Fruit fly (Drosophila melanogaster) whole organism, embryonic: Measurements from ENCODE around the gene CG6126.

ENCODE experiments used
- Atf6 ChIP-seq: fragments of 200-800 bp; sonication (Bioruptor generic); IDR thresholded peaks from 2 replicates; pipeline ENCODE4 v1.3.6; 2022; ENCODE audit warnings: missing biosample characterization, missing genetic modification characterization
- CG10267 ChIP-seq: fragments of 200-800 bp; sonication (Bioruptor generic); optimal IDR thresholded peaks from 2 replicates; lab custom pipeline; 2018; ENCODE audit warnings: missing biosample characterization, mild to moderate bottlenecking, missing genetic modification characterization, moderate library complexity
- CG10274 ChIP-seq: fragments of 200-800 bp; sonication (Bioruptor generic); optimal IDR thresholded peaks from 3 replicates; lab custom pipeline; 2017; ENCODE audit warnings: missing biosample characterization, mild to moderate bottlenecking, missing genetic modification characterization
- CG10462 ChIP-seq: fragments of 200-800 bp; sonication (Bioruptor generic); optimal IDR thresholded peaks from 2 replicates; lab custom pipeline; 2016; ENCODE audit warnings: missing biosample characterization, missing genetic modification characterization
- CG10565 ChIP-seq: fragments of 200-800 bp; sonication (Bioruptor generic); optimal IDR thresholded peaks from 3 replicates; lab custom pipeline; 2016; ENCODE audit warnings: missing biosample characterization, mild to moderate bottlenecking, missing genetic modification characterization
- CG11398 ChIP-seq: fragments of 200-800 bp; sonication (Bioruptor generic); optimal IDR thresholded peaks from 2 replicates; lab custom pipeline; 2016; ENCODE audit warnings: missing biosample characterization, missing genetic modification characterization
- CG11695 ChIP-seq: fragments of 200-800 bp; sonication (Bioruptor generic); IDR thresholded peaks from 3 replicates; pipeline ENCODE4 v1.3.6; 2022; ENCODE audit warnings: missing biosample characterization, missing genetic modification characterization
- CG12219 ChIP-seq: fragments of 200-800 bp; sonication (Bioruptor generic); optimal IDR thresholded peaks from 3 replicates; lab custom pipeline; 2018; ENCODE audit warnings: missing biosample characterization, mild to moderate bottlenecking, missing genetic modification characterization
- CG12769 ChIP-seq: fragments of 200-800 bp; sonication (Bioruptor generic); optimal IDR thresholded peaks from 2 replicates; lab custom pipeline; 2019; ENCODE audit warnings: missing biosample characterization, mild to moderate bottlenecking, missing genetic modification characterization, moderate library complexity
- CG13123 ChIP-seq: fragments of 200-800 bp; sonication (Bioruptor generic); optimal IDR thresholded peaks from 2 replicates; lab custom pipeline; 2016; ENCODE audit warnings: missing biosample characterization, missing genetic modification characterization
- CG15269 ChIP-seq: fragments of 200-800 bp; sonication (Bioruptor generic); optimal IDR thresholded peaks from 2 replicates; lab custom pipeline; 2018; ENCODE audit warnings: missing biosample characterization, mild to moderate bottlenecking, missing genetic modification characterization, moderate library complexity
- CG1602 ChIP-seq: fragments of 200-800 bp; sonication (Bioruptor generic); optimal IDR thresholded peaks from 3 replicates; lab custom pipeline; 2016; ENCODE audit warnings: missing biosample characterization, missing genetic modification characterization
- CG16815 ChIP-seq: fragments of 200-800 bp; sonication (Bioruptor generic); optimal IDR thresholded peaks from 3 replicates; lab custom pipeline; 2017; ENCODE audit warnings: missing biosample characterization, mild to moderate bottlenecking, missing genetic modification characterization
- CG17612 ChIP-seq: fragments of 200-800 bp; sonication (Bioruptor generic); IDR thresholded peaks from 2 replicates; pipeline ENCODE4 v1.3.6; 2022; ENCODE audit warnings: missing biosample characterization, missing genetic modification characterization
- CG18619 ChIP-seq: fragments of 200-800 bp; sonication (Bioruptor generic); optimal IDR thresholded peaks from 3 replicates; lab custom pipeline; 2017; ENCODE audit warnings: missing biosample characterization, mild to moderate bottlenecking, missing genetic modification characterization
- CG2199 ChIP-seq: fragments of 200-800 bp; sonication (Bioruptor generic); IDR thresholded peaks from 3 replicates; pipeline ENCODE4 v1.3.6; 2022; ENCODE audit warnings: missing biosample characterization, missing genetic modification characterization
- CG2875 ChIP-seq: fragments of 200-800 bp; sonication (Bioruptor generic); optimal IDR thresholded peaks from 2 replicates; lab custom pipeline; 2017; ENCODE audit warnings: missing biosample characterization, mild to moderate bottlenecking, missing genetic modification characterization, missing genetic modification reagents
- CG2889 ChIP-seq: fragments of 200-800 bp; sonication (Bioruptor generic); IDR thresholded peaks from 3 replicates; pipeline ENCODE4 v1.3.6; 2022; ENCODE audit warnings: missing biosample characterization, missing genetic modification characterization
- CG30431 ChIP-seq: fragments of 200-800 bp; sonication (Bioruptor generic); optimal IDR thresholded peaks from 2 replicates; lab custom pipeline; 2017; ENCODE audit warnings: missing biosample characterization, missing genetic modification characterization
- CG31224 ChIP-seq: fragments of 200-800 bp; sonication (Bioruptor generic); IDR thresholded peaks from 2 replicates; pipeline ENCODE4 v1.3.6; 2022; ENCODE audit warnings: missing biosample characterization, missing genetic modification characterization
- CG32772 ChIP-seq: fragments of 200-800 bp; sonication (Bioruptor generic); IDR thresholded peaks from 2 replicates; pipeline ENCODE4 v1.3.6; 2022; ENCODE audit warnings: missing biosample characterization, missing genetic modification characterization
- CG3281 ChIP-seq: fragments of 200-800 bp; sonication (Bioruptor generic); optimal IDR thresholded peaks from 3 replicates; lab custom pipeline; 2017; ENCODE audit warnings: missing biosample characterization, mild to moderate bottlenecking, missing genetic modification characterization
- CG42726 ChIP-seq: fragments of 200-800 bp; sonication (Bioruptor generic); IDR thresholded peaks from 2 replicates; pipeline ENCODE4 v1.3.6; 2022; ENCODE audit warnings: missing biosample characterization, missing genetic modification characterization; ENCODE audit not compliant: partially characterized antibody
- CG43689 ChIP-seq: fragments of 200-800 bp; sonication (Bioruptor generic); IDR thresholded peaks from 2 replicates; pipeline ENCODE4 v1.3.6; 2022; ENCODE audit warnings: missing biosample characterization, missing genetic modification characterization
- CG4730 ChIP-seq: fragments of 200-800 bp; sonication (Bioruptor generic); IDR thresholded peaks from 2 replicates; pipeline ENCODE4 v1.3.6; 2022; ENCODE audit warnings: missing biosample characterization, missing genetic modification characterization
- CG9817 ChIP-seq: fragments of 200-800 bp; sonication (Bioruptor generic); optimal IDR thresholded peaks from 2 replicates; lab custom pipeline; 2018; ENCODE audit warnings: missing biosample characterization, mild to moderate bottlenecking, missing genetic modification characterization, moderate library complexity
- CTCF ChIP-seq: fragments of 200-800 bp; sonication (Bioruptor generic); optimal IDR thresholded peaks from 2 replicates; lab custom pipeline; 2017; ENCODE audit warnings: missing biosample characterization, mild to moderate bottlenecking, missing genetic modification characterization, moderate library complexity
- D19A ChIP-seq: fragments of 200-800 bp; optimal IDR thresholded peaks from 3 replicates; lab custom pipeline; 2019; ENCODE audit warnings: missing biosample characterization, mild to moderate bottlenecking, missing genetic modification characterization, moderate library complexity
- H2.0 ChIP-seq: fragments of 200-800 bp; sonication (Bioruptor generic); IDR thresholded peaks from 2 replicates; pipeline ENCODE4 v1.3.6; 2022; ENCODE audit warnings: missing biosample characterization, missing genetic modification characterization
- HLH54F ChIP-seq: fragments of 200-800 bp; sonication (Bioruptor generic); optimal IDR thresholded peaks from 3 replicates; lab custom pipeline; 2016; ENCODE audit warnings: missing biosample characterization, missing genetic modification characterization
- Hand ChIP-seq: fragments of 200-800 bp; sonication (Bioruptor generic); optimal IDR thresholded peaks from 2 replicates; lab custom pipeline; 2017; ENCODE audit warnings: mild to moderate bottlenecking, missing biosample characterization, missing genetic modification reagents, missing genetic modification characterization
- Kr ChIP-seq: fragments of 200-800 bp; sonication (Bioruptor generic); optimal IDR thresholded peaks from 2 replicates; lab custom pipeline; 2017; ENCODE audit warnings: missing biosample characterization, mild to moderate bottlenecking, missing genetic modification characterization
- Lhr ChIP-seq: fragments of 200-800 bp; sonication (Bioruptor generic); optimal IDR thresholded peaks from 3 replicates; lab custom pipeline; 2017; ENCODE audit warnings: mild to moderate bottlenecking, missing biosample characterization, missing genetic modification reagents, missing genetic modification characterization
- Mad ChIP-seq: fragments of 200-800 bp; sonication (Bioruptor generic); optimal IDR thresholded peaks from 2 replicates; lab custom pipeline; 2016; ENCODE audit warnings: missing biosample characterization, missing genetic modification characterization
- Med ChIP-seq: fragments of 200-800 bp; sonication (Bioruptor generic); peaks from one replicate; lab custom pipeline; 2016; ENCODE audit warnings: missing biosample characterization, missing genetic modification characterization, mild to moderate bottlenecking, inconsistent platforms, moderate library complexity
- Neu2 ChIP-seq: fragments of 200-800 bp; sonication (Bioruptor generic); optimal IDR thresholded peaks from 3 replicates; lab custom pipeline; 2016; ENCODE audit warnings: missing biosample characterization, missing genetic modification characterization, borderline replicate concordance
- Nf-YB ChIP-seq: fragments of 200-800 bp; sonication (Bioruptor generic); optimal IDR thresholded peaks from 3 replicates; lab custom pipeline; 2019; ENCODE audit warnings: missing biosample characterization, mild to moderate bottlenecking, missing genetic modification characterization, moderate library complexity
- Pdp1 ChIP-seq, 2 experiments: fragments of 200-800 bp; sonication (Bioruptor generic); optimal IDR thresholded peaks; 3 replicates each; lab custom pipeline; 2016; ENCODE audit warnings: missing biosample characterization in 2 of 2, missing genetic modification characterization in 2 of 2, mild to moderate bottlenecking in 1 of 2, moderate library complexity in 1 of 2
- Scr ChIP-seq: fragments of 200-800 bp; sonication (Bioruptor generic); IDR thresholded peaks from 2 replicates; pipeline ENCODE4 v1.3.6; 2022; ENCODE audit warnings: missing biosample characterization, missing genetic modification characterization; ENCODE audit not compliant: partially characterized antibody
- Ssrp ChIP-seq: fragments of 200-800 bp; sonication (Bioruptor generic); optimal IDR thresholded peaks from 2 replicates; lab custom pipeline; 2018; ENCODE audit warnings: missing biosample characterization, mild to moderate bottlenecking, missing genetic modification characterization, moderate library complexity
- Trl ChIP-seq, 3 experiments: fragments of >200 bp in 2 of 3; fragments of 200-800 bp in 1 of 3; sonication (Bioruptor generic) in 1 of 3; optimal IDR thresholded peaks; 2 replicates in 1 of 3; 3 replicates in 2 of 3; lab custom pipeline; 2016 to 2017; ENCODE audit warnings: missing biosample characterization in 1 of 3, missing genetic modification characterization in 1 of 3
- aop ChIP-seq: fragments of 200-800 bp; sonication (Bioruptor generic); IDR thresholded peaks from 2 replicates; pipeline ENCODE4 v1.3.6; 2022; ENCODE audit warnings: missing biosample characterization, missing genetic modification characterization
- az2 ChIP-seq: fragments of 200-800 bp; sonication (Bioruptor generic); optimal IDR thresholded peaks from 3 replicates; lab custom pipeline; 2016; ENCODE audit warnings: missing biosample characterization, missing genetic modification characterization
- btn ChIP-seq: fragments of 200-800 bp; sonication (Bioruptor generic); optimal IDR thresholded peaks from 2 replicates; lab custom pipeline; 2016; ENCODE audit warnings: missing biosample characterization, missing genetic modification characterization
- cas ChIP-seq: fragments of 200-800 bp; sonication (Bioruptor generic); IDR thresholded peaks from 2 replicates; pipeline ENCODE4 v1.3.6; 2022; ENCODE audit warnings: missing biosample characterization, missing genetic modification characterization
- esg ChIP-seq: fragments of 200-800 bp; sonication (Bioruptor generic); conservative IDR thresholded peaks from 2 replicates; pipeline ENCODE4 v1.3.6; 2022; ENCODE audit warnings: missing biosample characterization, missing genetic modification characterization
- gsb ChIP-seq: fragments of 200-800 bp; sonication (Bioruptor generic); IDR thresholded peaks from 2 replicates; pipeline ENCODE4 v1.3.6; 2022; ENCODE audit warnings: missing biosample characterization, missing genetic modification characterization
- gt ChIP-seq: fragments of 200-800 bp; sonication (Bioruptor generic); IDR thresholded peaks from 2 replicates; pipeline ENCODE4 v1.3.6; 2022; ENCODE audit warnings: missing biosample characterization, missing genetic modification characterization
- her ChIP-seq: fragments of 200-800 bp; sonication (Bioruptor generic); optimal IDR thresholded peaks from 2 replicates; lab custom pipeline; 2016; ENCODE audit warnings: missing biosample characterization, missing genetic modification characterization
- nmo ChIP-seq: fragments of 200-800 bp; sonication (Bioruptor generic); optimal IDR thresholded peaks from 2 replicates; lab custom pipeline; 2018; ENCODE audit warnings: missing biosample characterization, mild to moderate bottlenecking, missing genetic modification characterization, moderate library complexity
- onecut ChIP-seq: fragments of 200-800 bp; sonication (Bioruptor generic); IDR thresholded peaks from 2 replicates; pipeline ENCODE4 v1.3.6; 2022; ENCODE audit warnings: missing biosample characterization, missing genetic modification characterization
- sna ChIP-seq: fragments of 200-800 bp; sonication (Bioruptor generic); IDR thresholded peaks from 2 replicates; pipeline ENCODE4 v1.3.6; 2022; ENCODE audit warnings: missing biosample characterization, missing genetic modification characterization; ENCODE audit not compliant: partially characterized antibody

Gene CG6126

DNA sequence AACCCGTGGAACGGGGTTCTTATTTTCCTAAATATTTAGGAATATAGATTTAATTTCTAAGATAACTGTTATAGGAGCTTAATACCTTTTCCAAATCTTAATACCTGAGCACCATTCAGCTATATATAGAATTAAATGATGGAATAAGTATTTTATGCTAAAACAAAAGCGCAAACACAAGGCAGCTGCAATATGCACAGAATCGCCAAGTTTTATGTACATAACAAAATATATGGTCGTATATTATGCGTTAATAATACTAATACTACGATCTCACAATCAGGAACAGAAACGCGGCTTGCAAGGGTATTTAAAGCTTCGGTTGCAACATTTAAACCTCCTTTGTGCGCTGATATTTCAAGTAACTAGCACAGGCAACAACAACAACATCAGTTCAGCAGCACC lies 31.9 kb upstream of the CG6126 start (continued):
- TF ChIP-seq Med: peak; percentile 4
- no peak for TF ChIP-seq CG2199 (GFP tag; lab: Robert Waterston, UW)
- TF ChIP-seq CG2875 (GFP tag; lab: Kevin White, UChicago): peak; percentile 42
- peak; percentile 97 for TF ChIP-seq D19A
- no peak for TF ChIP-seq CG12769 (tag; lab: Kevin White, UChicago)
- peak; percentile 45 for TF ChIP-seq CG1602
- no peak for TF ChIP-seq Kr (GFP tag; lab: Kevin White, UChicago)
- TF ChIP-seq CG16815 (GFP tag; lab: Kevin White, UChicago): peak; percentile 28
- TF ChIP-seq Hand (GFP tag; lab: Kevin White, UChicago): no peak
- TF ChIP-seq CG3281 (GFP tag; lab: Kevin White, UChicago): peak; percentile 52
- no peak for TF ChIP-seq CG12219 (GFP tag; lab: Kevin White, UChicago)
- no peak for TF ChIP-seq Pdp1 (GFP tag; optimal IDR thresholded peaks at IDR 0.05; lab: Kevin White, UChicago)
- TF ChIP-seq aop (GFP tag; lab: Robert Waterston, UW): no peak
- no peak for TF ChIP-seq esg (GFP tag; lab: Robert Waterston, UW)
- no peak for TF ChIP-seq CG43689 (GFP tag; lab: Robert Waterston, UW)
- TF ChIP-seq gt (GFP tag; lab: Robert Waterston, UW): no peak
- no peak for TF ChIP-seq CG4730 (GFP tag; lab: Robert Waterston, UW)
- no peak for TF ChIP-seq Mad
- TF ChIP-seq CG10267 (tag; lab: Kevin White, UChicago): peak; percentile 49
- TF ChIP-seq Trl (optimal IDR thresholded peaks at IDR 0.05; lab: Kevin White, UChicago): no peak
- no peak for TF ChIP-seq Trl (GFP tag; optimal IDR thresholded peaks at IDR 0.05; lab: Kevin White, UChicago)
- TF ChIP-seq CG17612: no peak
- TF ChIP-seq Lhr (GFP tag; lab: Kevin White, UChicago): no peak
- TF ChIP-seq btn: no peak
- peak; percentile 68 for TF ChIP-seq nmo (GFP tag; lab: Kevin White, UChicago)
- peak; percentile 37 for TF ChIP-seq az2 (GFP tag; lab: Kevin White, UChicago)
- no peak for TF ChIP-seq CG15269 (tag; lab: Kevin White, UChicago)
- no peak for TF ChIP-seq Scr
- no peak for TF ChIP-seq H2.0 (GFP tag; lab: Robert Waterston, UW)
- TF ChIP-seq cas (GFP tag; lab: Robert Waterston, UW): no peak
- TF ChIP-seq sna (GFP tag; lab: Robert Waterston, UW): no peak
- TF ChIP-seq CG10462 (GFP tag; lab: Kevin White, UChicago): no peak
- TF ChIP-seq CG11398 (GFP tag; lab: Kevin White, UChicago): no peak
- TF ChIP-seq CG18619 (GFP tag; lab: Kevin White, UChicago): peak; percentile 47
- TF ChIP-seq onecut: no peak
- TF ChIP-seq CG13123 (GFP tag; lab: Kevin White, UChicago): no peak
- no peak for TF ChIP-seq Neu2 (GFP tag; lab: Kevin White, UChicago)
- TF ChIP-seq Ssrp (tag; lab: Kevin White, UChicago): peak; percentile 46
- TF ChIP-seq CG32772 (GFP tag; lab: Robert Waterston, UW): no peak
- no peak for TF ChIP-seq Atf6
- no peak for TF ChIP-seq CG11695 (GFP tag; lab: Robert Waterston, UW)
- no peak for TF ChIP-seq CG10565 (GFP tag; lab: Kevin White, UChicago)
- TF ChIP-seq CG31224: no peak
- TF ChIP-seq CTCF (GFP tag; lab: Kevin White, UChicago): no peak
- no peak for TF ChIP-seq CG2889 (GFP tag; lab: Robert Waterston, UW)
- TF ChIP-seq CG42726 (GFP tag; lab: Robert Waterston, UW): no peak
- no peak for TF ChIP-seq her (GFP tag; lab: Kevin White, UChicago)
- no peak for TF ChIP-seq HLH54F (GFP tag; lab: Kevin White, UChicago)
- TF ChIP-seq Nf-YB (GFP tag; lab: Kevin White, UChicago): no peak
- TF ChIP-seq CG9817 (tag; lab: Kevin White, UChicago): no peak
- TF ChIP-seq CG10274 (GFP tag; lab: Kevin White, UChicago): peak; percentile 32
- no peak for TF ChIP-seq gsb (GFP tag; lab: Robert Waterston, UW)
- peak; percentile 6 for TF ChIP-seq CG30431 (GFP tag; lab: Kevin White, UChicago)
